Worm (Caenorhabditis elegans): ENCODE data around the gene ceh-100.

DNA sequence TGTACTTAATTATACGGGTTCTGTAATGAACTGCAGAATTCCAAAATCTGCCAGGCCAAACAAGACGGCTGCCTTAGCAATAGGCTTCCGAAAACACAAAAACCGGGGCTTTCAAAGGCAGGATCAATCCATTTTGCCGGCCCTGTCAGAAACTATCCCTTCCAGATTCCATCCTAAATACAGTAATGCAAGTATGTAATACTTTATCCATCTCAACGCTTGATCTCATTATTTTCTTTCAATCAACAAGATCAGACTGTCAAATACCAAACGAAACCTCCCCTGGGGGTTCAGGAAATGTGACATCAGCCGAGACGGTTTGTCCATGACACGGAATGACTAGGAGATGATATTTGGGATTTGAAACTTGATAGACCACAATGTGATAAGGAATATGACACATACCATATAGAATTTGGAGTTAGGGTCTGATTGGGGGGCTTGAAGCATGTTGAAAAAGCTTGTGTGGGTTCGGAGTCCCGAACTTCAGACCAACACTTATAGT, 22.7 kb upstream of the ceh-100 start:
- TF ChIP-seq ama-1 (optimal IDR thresholded peaks at IDR 0.05) (no peak), tra-4 (tag; optimal IDR thresholded peaks at IDR 0.05) (no peak), tbx-37 (GFP tag; conservative IDR thresholded peaks at IDR 0.05) (no peak), tbx-11 (GFP tag; IDR thresholded peaks at IDR 0.05) (no peak), B0310.2 (tag; optimal IDR thresholded peaks at IDR 0.05) (no peak), aly-1 (tag; optimal IDR thresholded peaks at IDR 0.05) (no peak), ceh-36 (tag; optimal IDR thresholded peaks at IDR 0.05) (no peak)

All from whole organism, early embryonic.